Fruit fly (Drosophila melanogaster) whole organism, prepupa: ENCODE results near the gene CG33912.

Experiments
- Blimp-1 ChIP-seq: fragments of 200-800 bp; sonication (Bioruptor generic); optimal IDR thresholded peaks from 3 replicates; lab custom pipeline; 2017; ENCODE audit warnings: missing biosample characterization, missing genetic modification characterization, mild to moderate bottlenecking, moderate library complexity, missing genetic modification reagents
- CG3032 ChIP-seq: fragments of 200-800 bp; optimal IDR thresholded peaks from 2 replicates; lab custom pipeline; 2019; ENCODE audit warnings: missing biosample characterization, mild to moderate bottlenecking, missing genetic modification characterization, moderate library complexity
- CG8119 ChIP-seq: fragments of 200-800 bp; sonication (Bioruptor generic); IDR thresholded peaks from 3 replicates; pipeline ENCODE4 v1.3.6; 2022; ENCODE audit warnings: missing biosample characterization, missing genetic modification characterization
- Hr38 ChIP-seq: sonication (Bioruptor generic); optimal IDR thresholded peaks from 2 replicates; lab custom pipeline; 2016; ENCODE audit warnings: missing biosample characterization, missing genetic modification characterization
- Lpt ChIP-seq: fragments of 200-800 bp; sonication (Bioruptor generic); optimal IDR thresholded peaks from 3 replicates; lab custom pipeline; 2016; ENCODE audit warnings: missing biosample characterization, missing genetic modification characterization
- dac ChIP-seq: fragments of 200-800 bp; sonication (Bioruptor generic); optimal IDR thresholded peaks from 2 replicates; lab custom pipeline; 2017; ENCODE audit warnings: missing biosample characterization, mild to moderate bottlenecking, missing genetic modification characterization
- net ChIP-seq: fragments of 200-800 bp; sonication (Bioruptor generic); optimal IDR thresholded peaks from 3 replicates; lab custom pipeline; 2016; ENCODE audit warnings: missing biosample characterization, missing genetic modification characterization
- vri ChIP-seq: fragments of 200-800 bp; sonication (Bioruptor generic); optimal IDR thresholded peaks from 3 replicates; lab custom pipeline; 2016; ENCODE audit warnings: missing biosample characterization, mild to moderate bottlenecking, missing genetic modification characterization

- TF ChIP-seq Hr38 (GFP tag; lab: Kevin White, UChicago) (no peak), net (GFP tag; lab: Kevin White, UChicago) (no peak), vri (GFP tag; lab: Kevin White, UChicago) (no peak), CG8119 (GFP tag; lab: Robert Waterston, UW) (no peak), Blimp-1 (GFP tag; lab: Kevin White, UChicago) (no peak), CG3032 (no peak), Lpt (GFP tag; lab: Kevin White, UChicago) (no peak), dac (GFP tag; lab: Kevin White, UChicago) (no peak)
Measured at dm6 chr3L:20713800-20714199, 41.7 kb downstream of the CG33912 start, which contains the start of gene CG34260.
